Worm (Caenorhabditis elegans): ENCODE data around the gene ebp-2.

DNA sequence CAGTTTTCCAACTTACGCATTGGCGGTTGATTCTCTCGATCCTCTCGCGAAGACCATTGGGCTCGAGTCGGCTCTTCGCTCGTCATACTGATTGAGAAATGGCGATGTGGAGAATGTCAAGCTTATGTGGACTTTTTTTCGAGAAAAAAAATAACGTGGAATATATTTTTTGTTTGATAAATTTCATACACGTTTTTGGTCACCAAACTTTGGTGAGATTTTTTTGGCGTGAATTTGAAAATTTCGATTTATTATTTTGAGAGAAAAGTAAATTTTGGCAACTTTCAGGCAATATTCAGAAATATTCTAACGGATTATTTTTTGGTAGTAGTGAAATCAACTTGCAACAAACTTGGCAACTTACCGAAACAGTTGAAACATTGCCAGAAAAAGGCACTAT, 36.6 kb downstream of the ebp-2 start, which contains the start of gene W02B12.12:
- TF ChIP-seq flt-1 (GFP tag; IDR thresholded peaks at IDR 0.05) (no peak), sea-1 (GFP tag; conservative IDR thresholded peaks at IDR 0.05) (no peak), ets-7 (tag; optimal IDR thresholded peaks at IDR 0.05) (no peak), ceh-13 (GFP tag; optimal IDR thresholded peaks at IDR 0.05) (no peak), ama-1 (optimal IDR thresholded peaks at IDR 0.05) (no peak), hmg-4 (GFP tag; optimal IDR thresholded peaks at IDR 0.05) (no peak), tbx-37 (GFP tag; conservative IDR thresholded peaks at IDR 0.05) (no peak), pes-1 (GFP tag; IDR thresholded peaks at IDR 0.05) (no peak), tra-4 (tag; optimal IDR thresholded peaks at IDR 0.05) (no peak)

Data from whole organism, early embryonic.